Worm (Caenorhabditis elegans) whole organism, L2 larva: ENCODE results near the gene zfp-3.

ENCODE experiments used
- C34F6.9 ChIP-seq: fragments of 150-350 bp; optimal IDR thresholded peaks from 2 replicates; lab custom pipeline; 2014; ENCODE audit warnings: missing biosample characterization, missing genetic modification characterization
- aly-2 ChIP-seq: fragments of 150-350 bp; optimal IDR thresholded peaks from 2 replicates; lab custom pipeline; 2014; ENCODE audit warnings: missing biosample characterization, missing genetic modification characterization
- blmp-1 ChIP-seq: sonication (generic microtip); optimal IDR thresholded peaks from 2 replicates; lab custom pipeline; 2017; ENCODE audit warnings: missing genetic modification characterization, mild to moderate bottlenecking, missing compliant biosample characterization, antibody characterized with exemption, moderate library complexity; ENCODE audit not compliant: insufficient read depth
- ceh-82 ChIP-seq: fragments of 150-350 bp; optimal IDR thresholded peaks from 2 replicates; lab custom pipeline; 2014; ENCODE audit warnings: missing biosample characterization, missing genetic modification characterization
- egl-27 ChIP-seq: sonication (generic microtip); optimal IDR thresholded peaks from 3 replicates; lab custom pipeline; 2017; ENCODE audit warnings: missing biosample characterization, missing genetic modification reagents, missing genetic modification characterization
- elt-3 ChIP-seq: sonication (generic microtip); optimal IDR thresholded peaks from 2 replicates; lab custom pipeline; 2017; ENCODE audit warnings: missing biosample characterization, missing genetic modification characterization
- mab-5 ChIP-seq: fragments of 150-350 bp; optimal IDR thresholded peaks from 2 replicates; lab custom pipeline; 2014; ENCODE audit warnings: missing biosample characterization, missing genetic modification characterization
- mdl-1 ChIP-seq, 2 experiments: fragments of 150-350 bp in 1 of 2; sonication (generic microtip) in 1 of 2; optimal IDR thresholded peaks; 2 replicates each; lab custom pipeline; 2017; ENCODE audit warnings: missing biosample characterization in 2 of 2, missing genetic modification characterization in 2 of 2
- nhr-23 ChIP-seq: fragments of 150-350 bp; optimal IDR thresholded peaks from 2 replicates; lab custom pipeline; 2014; ENCODE audit warnings: missing biosample characterization, missing genetic modification reagents, missing genetic modification characterization
- nhr-77 ChIP-seq: fragments of 150-350 bp; optimal IDR thresholded peaks from 2 replicates; lab custom pipeline; 2014; ENCODE audit warnings: missing biosample characterization, missing genetic modification characterization
- peb-1 ChIP-seq: fragments of 150-350 bp; optimal IDR thresholded peaks from 2 replicates; lab custom pipeline; 2014; ENCODE audit warnings: missing biosample characterization, missing genetic modification characterization
- snpc-4 ChIP-seq: fragments of 150-350 bp; optimal IDR thresholded peaks from 2 replicates; lab custom pipeline; 2014; ENCODE audit warnings: missing biosample characterization, missing genetic modification characterization
- unc-62 ChIP-seq: fragments of 150-350 bp; optimal IDR thresholded peaks from 2 replicates; lab custom pipeline; 2014; ENCODE audit warnings: missing biosample characterization, missing genetic modification reagents, missing genetic modification characterization
- ztf-11 ChIP-seq: sonication (generic microtip); optimal IDR thresholded peaks from 2 replicates; lab custom pipeline; 2017; ENCODE audit warnings: missing biosample characterization, missing genetic modification characterization

- no peak for TF ChIP-seq nhr-23 (tag; lab: Kevin White, UChicago)
- no peak for TF ChIP-seq ztf-11 (tag; lab: Kevin White, UChicago)
- no peak for TF ChIP-seq nhr-77 (tag; lab: Kevin White, UChicago)
- no peak for TF ChIP-seq mab-5 (tag; lab: Kevin White, UChicago)
- no peak for TF ChIP-seq ceh-82
- TF ChIP-seq peb-1: no peak
- TF ChIP-seq aly-2: no peak
- no peak for TF ChIP-seq snpc-4 (tag; lab: Kevin White, UChicago)
- no peak for TF ChIP-seq unc-62
- no peak for TF ChIP-seq egl-27 (tag; lab: Kevin White, UChicago)
- no peak for TF ChIP-seq mdl-1 (tag; optimal IDR thresholded peaks at IDR 0.05; lab: Kevin White, UChicago)
- TF ChIP-seq C34F6.9 (tag; lab: Kevin White, UChicago): no peak
- TF ChIP-seq blmp-1 (tag; lab: Kevin White, UChicago): no peak
- TF ChIP-seq elt-3 (tag; lab: Kevin White, UChicago): no peak
Measured at ce11 chrX:1451240-1451639, 4.8 kb upstream of the zfp-3 start.
